Worm (Caenorhabditis elegans) whole organism, late embryonic: Measurements from ENCODE around the gene H37A05.4.

Experiments used
- K02D7.2 ChIP-seq: sonication (generic microtip); optimal IDR thresholded peaks from 2 replicates; lab custom pipeline; 2017; ENCODE audit warnings: mild to moderate bottlenecking, missing genetic modification characterization, missing compliant biosample characterization
- K09A11.1 ChIP-seq: sonication (generic microtip); optimal IDR thresholded peaks from 2 replicates; lab custom pipeline; 2017; ENCODE audit warnings: antibody characterized with exemption, mild to moderate bottlenecking, missing genetic modification characterization, missing compliant biosample characterization; ENCODE audit not compliant: insufficient read depth
- ahr-1 ChIP-seq: sonication (generic microtip); optimal IDR thresholded peaks from 2 replicates; lab custom pipeline; 2016; ENCODE audit warnings: missing genetic modification characterization, missing compliant biosample characterization
- ama-1 ChIP-seq: fragments of 150-350 bp; optimal IDR thresholded peaks from 2 replicates; lab custom pipeline; 2014
- ceh-14 ChIP-seq: sonication (generic microtip); optimal IDR thresholded peaks from 2 replicates; lab custom pipeline; 2016; ENCODE audit warnings: missing genotype, missing genetic modification characterization, missing compliant biosample characterization
- ceh-19 ChIP-seq: fragments of 200-800 bp; sonication (Bioruptor generic); optimal IDR thresholded peaks from 2 replicates; lab custom pipeline; 2018; ENCODE audit warnings: mild to moderate bottlenecking, missing genetic modification characterization, missing compliant biosample characterization
- ceh-2 ChIP-seq: sonication (generic microtip); optimal IDR thresholded peaks from 2 replicates; lab custom pipeline; 2016; ENCODE audit warnings: missing genotype, missing genetic modification characterization, missing compliant biosample characterization
- ceh-30 ChIP-seq: fragments of 150-350 bp; optimal IDR thresholded peaks from 2 replicates; lab custom pipeline; 2014; ENCODE audit warnings: missing biosample characterization, missing genetic modification characterization
- ceh-31 ChIP-seq: sonication (generic microtip); optimal IDR thresholded peaks from 2 replicates; lab custom pipeline; 2016; ENCODE audit warnings: missing genetic modification characterization, missing compliant biosample characterization
- ceh-45 ChIP-seq: fragments of 200-800 bp; sonication (Bioruptor generic); IDR thresholded peaks from 2 replicates; pipeline ENCODE4 v1.3.6; 2022; ENCODE audit warnings: missing genetic modification reagents, missing genetic modification characterization, missing compliant biosample characterization
- ceh-48 ChIP-seq: sonication (generic microtip); optimal IDR thresholded peaks from 2 replicates; lab custom pipeline; 2016; ENCODE audit warnings: missing genetic modification characterization, inconsistent platforms, missing compliant biosample characterization
- ceh-9 ChIP-seq: sonication (generic microtip); optimal IDR thresholded peaks from 2 replicates; lab custom pipeline; 2016; ENCODE audit warnings: mild to moderate bottlenecking, missing genetic modification characterization, inconsistent platforms, missing compliant biosample characterization
- dmd-4 ChIP-seq: sonication (generic microtip); optimal IDR thresholded peaks from 2 replicates; lab custom pipeline; 2016; ENCODE audit warnings: borderline replicate concordance, missing genetic modification characterization, missing compliant biosample characterization
- elt-2 ChIP-seq: sonication (generic microtip); optimal IDR thresholded peaks from 2 replicates; lab custom pipeline; 2016; ENCODE audit warnings: missing genetic modification reagents, missing genetic modification characterization, missing compliant biosample characterization
- elt-4 ChIP-seq: sonication (generic microtip); optimal IDR thresholded peaks from 2 replicates; lab custom pipeline; 2016; ENCODE audit warnings: missing genetic modification characterization, missing compliant biosample characterization
- ets-4 ChIP-seq: sonication (generic microtip); optimal IDR thresholded peaks from 2 replicates; lab custom pipeline; 2016; ENCODE audit warnings: missing genetic modification characterization, missing compliant biosample characterization
- fkh-10 ChIP-seq: fragments of 150-350 bp; optimal IDR thresholded peaks from 2 replicates; lab custom pipeline; 2014; ENCODE audit warnings: missing biosample characterization, missing genetic modification reagents, missing genetic modification characterization
- fkh-6 ChIP-seq: sonication (generic microtip); optimal IDR thresholded peaks from 2 replicates; lab custom pipeline; 2016; ENCODE audit warnings: missing genetic modification characterization, missing compliant biosample characterization
- gmeb-2 ChIP-seq: sonication (generic microtip); optimal IDR thresholded peaks from 2 replicates; lab custom pipeline; 2016; ENCODE audit warnings: missing genetic modification characterization, inconsistent platforms, missing compliant biosample characterization
- lim-6 ChIP-seq: sonication (generic microtip); optimal IDR thresholded peaks from 2 replicates; lab custom pipeline; 2016; ENCODE audit warnings: missing genetic modification characterization, missing compliant biosample characterization
- lin-11 ChIP-seq: fragments of 200-800 bp; sonication (Bioruptor generic); optimal IDR thresholded peaks from 2 replicates; lab custom pipeline; 2018; ENCODE audit warnings: mild to moderate bottlenecking, missing genetic modification characterization, missing compliant biosample characterization
- mec-3 ChIP-seq: sonication (generic microtip); optimal IDR thresholded peaks from 2 replicates; lab custom pipeline; 2016; ENCODE audit warnings: borderline replicate concordance, missing genetic modification characterization, missing compliant biosample characterization
- nfya-1 ChIP-seq: sonication (generic microtip); optimal IDR thresholded peaks from 2 replicates; lab custom pipeline; 2017; ENCODE audit warnings: missing genetic modification characterization, mild to moderate bottlenecking, missing compliant biosample characterization, antibody characterized with exemption, moderate library complexity
- nhr-232 ChIP-seq: sonication (generic microtip); optimal IDR thresholded peaks from 2 replicates; lab custom pipeline; 2016; ENCODE audit warnings: missing genetic modification characterization, missing compliant biosample characterization
- pha-2 ChIP-seq: sonication (generic microtip); optimal IDR thresholded peaks from 2 replicates; lab custom pipeline; 2017; ENCODE audit warnings: mild to moderate bottlenecking, missing genetic modification characterization, missing compliant biosample characterization
- pha-4 ChIP-seq: fragments of 150-350 bp; optimal IDR thresholded peaks from 2 replicates; lab custom pipeline; 2018; ENCODE audit warnings: missing biosample characterization, missing genetic modification reagents, missing genetic modification characterization
- pros-1 ChIP-seq: fragments of 150-350 bp; optimal IDR thresholded peaks from 2 replicates; lab custom pipeline; 2014; ENCODE audit warnings: missing biosample characterization, missing genetic modification reagents, missing genetic modification characterization
- ref-2 ChIP-seq: sonication (generic microtip); optimal IDR thresholded peaks from 2 replicates; lab custom pipeline; 2016; ENCODE audit warnings: missing genetic modification characterization, missing compliant biosample characterization
- sdc-2 ChIP-seq: sonication (generic microtip); optimal IDR thresholded peaks from 2 replicates; lab custom pipeline; 2016; ENCODE audit warnings: missing genotype, missing genetic modification characterization, missing compliant biosample characterization
- sox-4 ChIP-seq: sonication (generic microtip); optimal IDR thresholded peaks from 2 replicates; lab custom pipeline; 2017; ENCODE audit warnings: mild to moderate bottlenecking, missing genetic modification characterization, inconsistent platforms, missing compliant biosample characterization
- ttx-3 ChIP-seq: sonication (generic microtip); optimal IDR thresholded peaks from 2 replicates; lab custom pipeline; 2016; ENCODE audit warnings: missing genetic modification reagents, missing genetic modification characterization, missing compliant biosample characterization
- unc-3 ChIP-seq, 2 experiments: fragments of 200-800 bp in 1 of 2; sonication (Bioruptor generic) in 1 of 2; sonication (generic microtip) in 1 of 2; conservative IDR thresholded peaks in 1 of 2; optimal IDR thresholded peaks in 1 of 2; 2 replicates each; pipeline versions ENCODE4 v1.3.6 to Lab custom; 2016 to 2022; ENCODE audit warnings: missing compliant biosample characterization in 2 of 2, missing genetic modification characterization in 2 of 2, missing genetic modification reagents in 1 of 2
- ztf-16 ChIP-seq: sonication (generic microtip); optimal IDR thresholded peaks from 2 replicates; lab custom pipeline; 2017; ENCODE audit warnings: missing genetic modification characterization, missing compliant biosample characterization

The H37A05.4 gene

ce11 chrV:13647617-13648016 is 2.0 kb downstream of the H37A05.4 start:
- TF ChIP-seq unc-3 (GFP tag; conservative IDR thresholded peaks at IDR 0.05; lab: Robert Waterston, UW), result 0 out of 2 replicates have a peak, but pooled peaks have one; percentile 11
- TF ChIP-seq unc-3 (tag; optimal IDR thresholded peaks at IDR 0.05; lab: Kevin White, UChicago), result no peak
- TF ChIP-seq sox-4 (tag; lab: Kevin White, UChicago), result no peak
- TF ChIP-seq ahr-1, result no peak

- TF ChIP-seq pha-4 (tag; lab: Kevin White, UChicago) (no peak), elt-4 (no peak), gmeb-2 (no peak), K09A11.1 (tag; lab: Kevin White, UChicago) (no peak), pros-1 (tag; lab: Kevin White, UChicago) (no peak), ttx-3 (tag; lab: Kevin White, UChicago) (no peak)
- TF ChIP-seq, all 69 proteins: peak for 0
These were observed 2.4 kb downstream of the H37A05.4 start for ce11 chrV:13647185-13647584.

DNA sequence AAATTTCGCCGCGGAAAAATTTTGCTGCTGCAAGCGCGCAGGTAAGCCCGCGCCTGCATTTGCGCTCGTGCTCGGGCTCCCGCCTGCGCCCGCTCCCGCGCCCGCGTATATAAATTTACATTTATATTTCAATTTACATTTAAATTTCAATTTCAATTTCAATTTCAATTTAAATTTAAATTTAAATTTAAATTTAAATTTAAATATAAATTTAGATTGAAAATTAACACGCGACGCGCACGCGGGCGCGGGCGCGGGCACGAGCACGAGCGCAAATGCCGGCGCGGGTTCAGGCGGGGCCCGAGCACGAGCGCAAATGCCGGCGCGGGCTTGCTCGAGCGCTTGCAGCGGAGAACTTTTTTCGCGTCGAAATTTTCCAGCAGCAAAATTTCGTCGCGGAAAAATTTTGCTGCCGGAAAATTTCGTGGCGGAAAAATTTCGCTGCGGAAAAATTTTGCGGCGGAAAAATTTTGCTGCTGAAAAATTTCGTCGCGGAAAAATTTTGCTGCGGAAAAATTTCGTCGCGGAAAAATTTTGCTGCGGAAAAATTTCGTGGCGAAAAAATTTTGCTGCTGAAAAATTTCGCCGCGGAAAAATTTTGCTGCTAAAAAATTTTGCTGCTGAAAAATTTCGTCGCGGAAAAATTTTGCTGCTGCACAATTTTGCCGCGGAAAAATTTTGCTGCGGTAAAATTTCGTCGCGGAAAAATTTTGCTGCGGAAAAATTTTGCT is 3.6 kb downstream of the H37A05.4 start:
- TF ChIP-seq ceh-2 (tag; lab: Kevin White, UChicago) (no peak), dmd-4 (tag; lab: Kevin White, UChicago) (no peak), pha-2 (tag; lab: Kevin White, UChicago) (peak; percentile 31), sox-4 (tag; lab: Kevin White, UChicago) (peak; percentile 40), K02D7.2 (tag; lab: Kevin White, UChicago) (peak; percentile 68), ceh-45 (GFP tag; lab: Robert Waterston, UW) (0 out of 2 replicates have a peak, but pooled peaks have one; percentile 30), ref-2 (tag; lab: Kevin White, UChicago) (no peak), ceh-48 (tag; lab: Kevin White, UChicago) (peak; percentile 1), gmeb-2 (peak; percentile 60)

- peak; percentile 75 for TF ChIP-seq elt-2 (tag; lab: Kevin White, UChicago)
- no peak for TF ChIP-seq ama-1
These were observed 11.5 kb downstream of the H37A05.4 start for ce11 chrV:13638040-13638439.

- no peak for TF ChIP-seq ceh-31 (tag; lab: Kevin White, UChicago)
- TF ChIP-seq ceh-9 (tag; lab: Kevin White, UChicago), result no peak
- TF ChIP-seq unc-3 (GFP tag; conservative IDR thresholded peaks at IDR 0.05; lab: Robert Waterston, UW), result no peak
- no peak for TF ChIP-seq unc-3 (tag; optimal IDR thresholded peaks at IDR 0.05; lab: Kevin White, UChicago)
- TF ChIP-seq pha-2 (tag; lab: Kevin White, UChicago), result no peak
- TF ChIP-seq ceh-48 (tag; lab: Kevin White, UChicago), result no peak
- no peak for TF ChIP-seq fkh-6 (tag; lab: Kevin White, UChicago)
- TF ChIP-seq ets-4 (tag; lab: Kevin White, UChicago), result no peak
- no peak for TF ChIP-seq ceh-30
- no peak for TF ChIP-seq sdc-2 (tag; lab: Kevin White, UChicago)
- TF ChIP-seq ceh-14 (tag; lab: Kevin White, UChicago), result no peak
- no peak for TF ChIP-seq nfya-1 (tag; lab: Kevin White, UChicago)
- TF ChIP-seq nhr-232 (tag; lab: Kevin White, UChicago), result no peak
- TF ChIP-seq gmeb-2, result no peak
- TF ChIP-seq ahr-1, result no peak
- TF ChIP-seq lim-6 (tag; lab: Kevin White, UChicago), result no peak
- no peak for TF ChIP-seq ref-2 (tag; lab: Kevin White, UChicago)
- TF ChIP-seq mec-3, result no peak
- TF ChIP-seq K02D7.2 (tag; lab: Kevin White, UChicago), result no peak
These were observed 13.2 kb downstream of the H37A05.4 start for ce11 chrV:13636411-13636810.

DNA sequence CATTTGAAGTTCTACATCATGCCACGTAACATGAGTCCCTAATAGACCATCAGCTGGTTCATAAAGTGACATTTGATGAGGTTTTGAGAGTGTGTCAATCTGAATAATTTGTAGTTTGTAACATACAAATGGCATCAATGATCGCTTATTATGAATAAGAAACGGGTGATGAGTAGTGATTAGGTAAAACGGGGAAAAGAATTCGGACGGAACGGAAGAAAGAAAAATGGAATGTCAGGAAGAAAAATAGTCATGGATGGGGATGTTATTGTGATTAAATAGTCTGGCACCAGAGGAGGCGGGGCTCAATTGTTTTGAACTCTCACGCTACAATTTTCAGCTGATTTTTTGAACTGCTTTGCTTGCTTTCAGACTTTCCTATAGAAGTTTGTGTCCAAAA is 15.4 kb downstream of the H37A05.4 start, which contains the start of gene H37A05.2:
Gene H37A05.2, minus strand, starts transcription at position 101 of the 400 bp plus-strand sequence.
- TF ChIP-seq fkh-10 (GFP tag; lab: Kevin White, UChicago) (no peak), elt-2 (tag; lab: Kevin White, UChicago) (no peak), lin-11 (tag; lab: Kevin White, UChicago) (no peak), pros-1 (tag; lab: Kevin White, UChicago) (no peak), ceh-19 (no peak), ztf-16 (tag; lab: Kevin White, UChicago) (no peak)
